Worm (Caenorhabditis elegans): Measurements from ENCODE around the gene fbxa-165.
"Not testable (repeated sequence)": the region's sequence is repeated elsewhere in the genome, so short reads cannot be mapped to it uniquely, and the experiment has no call there.

Gene fbxa-165

ce11 chrII:1644777-1645348, 28.6 kb upstream of the fbxa-165 start, which contains the start of gene ZC204.6:
ZC204.6 (minus strand) TSS chrII:1644827.
- TF ChIP-seq egl-27 (tag; optimal IDR thresholded peaks at IDR 0.05): no peak
- no peak for TF ChIP-seq lin-35 (GFP tag; optimal IDR thresholded peaks at IDR 0.05)
- no peak for TF ChIP-seq irx-1 (tag; optimal IDR thresholded peaks at IDR 0.05)
- no peak for TF ChIP-seq F16B12.6 (tag; optimal IDR thresholded peaks at IDR 0.05)
- no peak for TF ChIP-seq hpl-2 (GFP tag; optimal IDR thresholded peaks at IDR 0.05)
- no peak for TF ChIP-seq ceh-90 (tag; optimal IDR thresholded peaks at IDR 0.05)
- TF ChIP-seq lin-14 (GFP tag; optimal IDR thresholded peaks at IDR 0.05): no peak
- TF ChIP-seq sptf-1 (tag; optimal IDR thresholded peaks at IDR 0.05): no peak
- TF ChIP-seq C16A3.4 (tag; optimal IDR thresholded peaks at IDR 0.05): no peak
- no peak for TF ChIP-seq unc-62 (GFP tag; optimal IDR thresholded peaks at IDR 0.05)
- TF ChIP-seq nhr-12 (tag; optimal IDR thresholded peaks at IDR 0.05): no peak
- TF ChIP-seq lin-39 (tag; optimal IDR thresholded peaks at IDR 0.05): no peak
- no peak for TF ChIP-seq skn-1 (tag; optimal IDR thresholded peaks at IDR 0.05)
- no peak for TF ChIP-seq grh-1 (GFP tag; IDR thresholded peaks at IDR 0.05)
- no peak for TF ChIP-seq C34B4.2 (tag; optimal IDR thresholded peaks at IDR 0.05)
- no peak for TF ChIP-seq elt-2 (tag; optimal IDR thresholded peaks at IDR 0.05)

- TF ChIP-seq unc-130 (tag; optimal IDR thresholded peaks at IDR 0.05) (no peak), fkh-8 (tag; optimal IDR thresholded peaks at IDR 0.05) (peak; percentile 62)
Observed at ce11 chrII:1640496-1640895, 24.2 kb upstream of the fbxa-165 start, which contains the start of gene srh-72. srh-72 (minus strand) TSS chrII:1640596.

- TF ChIP-seq mdl-1 (tag; optimal IDR thresholded peaks at IDR 0.05); ceh-8 (GFP tag; optimal IDR thresholded peaks at IDR 0.05); mab-9 (GFP tag; IDR thresholded peaks at IDR 0.05): not testable (repeated sequence)
Observed at ce11 chrII:1636392-1636791, 20.1 kb upstream of the fbxa-165 start, which contains the start of gene srg-20. srg-20 (plus strand) TSS chrII:1636692.

ce11 chrII:1635969-1636368, 19.7 kb upstream of the fbxa-165 start:
- no peak for TF ChIP-seq nhr-47 (tag; optimal IDR thresholded peaks at IDR 0.05)
- TF ChIP-seq nhr-12 (tag; optimal IDR thresholded peaks at IDR 0.05): no peak
- no peak for TF ChIP-seq vab-15 (tag; optimal IDR thresholded peaks at IDR 0.05)
- peak; percentile 15 for TF ChIP-seq jun-1 (tag; optimal IDR thresholded peaks at IDR 0.05)
- TF ChIP-seq unc-86 (tag; optimal IDR thresholded peaks at IDR 0.05): no peak
- TF ChIP-seq elt-2 (tag; optimal IDR thresholded peaks at IDR 0.05): peak; percentile 90

ce11 chrII:1633490-1633889, 17.2 kb upstream of the fbxa-165 start, which contains the start of gene C08E3.1:
C08E3.1 (plus strand) TSS chrII:1633790.
- TF ChIP-seq Y116A8C.19 (tag; optimal IDR thresholded peaks at IDR 0.05; ENCODE audit: borderline replicate concordance); nhr-47 (tag; optimal IDR thresholded peaks at IDR 0.05); zag-1 (tag; optimal IDR thresholded peaks at IDR 0.05): not testable (repeated sequence)

ce11 chrII:1632216-1632615, 15.9 kb upstream of the fbxa-165 start, which contains the start of gene C08E3.13:
C08E3.13 (minus strand) TSS chrII:1632316.
- TF ChIP-seq nhr-20, tbx-2, jun-1 (tag; optimal IDR thresholded peaks at IDR 0.05): not testable (repeated sequence)

ce11 chrII:1627783-1628182, 11.5 kb upstream of the fbxa-165 start, which contains the start of gene C08E3.15:
C08E3.15 (minus strand) TSS chrII:1627883.
- peak in 1 of 2 experiments; percentile 6 for TF ChIP-seq lsy-2 (tag; optimal IDR thresholded peaks at IDR 0.05)
